Worm (Caenorhabditis elegans) whole organism, young adult: ENCODE measurements around the gene srx-111.

Source experiments
- B0261.1 ChIP-seq: sonication (generic microtip); optimal IDR thresholded peaks from 2 replicates; lab custom pipeline; 2016; ENCODE audit warnings: mild to moderate bottlenecking, missing genetic modification characterization, moderate library complexity, missing compliant biosample characterization
- D2030.7 ChIP-seq: fragments of 200-800 bp; sonication (Bioruptor generic); IDR thresholded peaks from 2 replicates; pipeline ENCODE4 v1.3.6; 2022; ENCODE audit warnings: missing genetic modification reagents, missing genetic modification characterization, missing compliant biosample characterization
- F33H1.4 ChIP-seq: fragments of 200-800 bp; sonication (Bioruptor generic); IDR thresholded peaks from 2 replicates; pipeline ENCODE4 v1.3.6; 2022; ENCODE audit warnings: missing genetic modification reagents, missing genetic modification characterization, missing compliant biosample characterization
- F37B4.10 ChIP-seq: fragments of 200-800 bp; sonication (Bioruptor generic); IDR thresholded peaks from 2 replicates; pipeline ENCODE4 v1.3.6; 2022; ENCODE audit warnings: missing genetic modification characterization, missing compliant biosample characterization
- F52B5.7 ChIP-seq: sonication (generic microtip); optimal IDR thresholded peaks from 2 replicates; lab custom pipeline; 2016; ENCODE audit warnings: mild to moderate bottlenecking, missing genetic modification characterization, missing compliant biosample characterization
- F55B11.4 ChIP-seq: sonication (generic microtip); optimal IDR thresholded peaks from 2 replicates; lab custom pipeline; 2016; ENCODE audit warnings: missing compliant biosample characterization, missing genetic modification characterization, borderline replicate concordance; ENCODE audit not compliant: insufficient read depth
- F57C9.4 ChIP-seq: sonication (generic microtip); optimal IDR thresholded peaks from 2 replicates; lab custom pipeline; 2017; ENCODE audit warnings: mild to moderate bottlenecking, missing genetic modification characterization, missing compliant biosample characterization
- K12H6.12 ChIP-seq: fragments of 200-800 bp; sonication (Bioruptor generic); optimal IDR thresholded peaks from 2 replicates; lab custom pipeline; 2018; ENCODE audit warnings: mild to moderate bottlenecking, missing genetic modification characterization, missing compliant biosample characterization
- T26A5.8 ChIP-seq: sonication (generic microtip); optimal IDR thresholded peaks from 2 replicates; lab custom pipeline; 2016; ENCODE audit warnings: missing genetic modification characterization, missing compliant biosample characterization
- Y53G8AR.9 ChIP-seq: fragments of 200-800 bp; sonication (Bioruptor generic); conservative IDR thresholded peaks from 2 replicates; pipeline ENCODE4 v1.3.6; 2022; ENCODE audit warnings: missing genetic modification reagents, missing genetic modification characterization, missing compliant biosample characterization
- Y56A3A.18 ChIP-seq: fragments of 200-800 bp; sonication (Bioruptor generic); IDR thresholded peaks from 2 replicates; pipeline ENCODE4 v1.3.6; 2022; ENCODE audit warnings: missing genetic modification reagents, missing genetic modification characterization, missing compliant biosample characterization
- Y79H2A.3 ChIP-seq: fragments of 200-800 bp; sonication (Bioruptor generic); conservative IDR thresholded peaks from 2 replicates; pipeline ENCODE4 v1.3.6; 2022; ENCODE audit warnings: missing genetic modification reagents, missing genetic modification characterization, missing compliant biosample characterization
- Y95B8A.8 ChIP-seq: fragments of 200-800 bp; sonication (Bioruptor generic); IDR thresholded peaks from 2 replicates; pipeline ENCODE4 v1.3.6; 2022; ENCODE audit warnings: missing genetic modification reagents, missing genetic modification characterization, missing compliant biosample characterization
- ZK185.1 ChIP-seq: sonication (generic microtip); optimal IDR thresholded peaks from 2 replicates; lab custom pipeline; 2016; ENCODE audit warnings: mild to moderate bottlenecking, missing genetic modification characterization, missing compliant biosample characterization; ENCODE audit not compliant: poor library complexity, severe bottlenecking
- aptf-3 ChIP-seq: fragments of 200-800 bp; sonication (Bioruptor generic); IDR thresholded peaks from 2 replicates; pipeline ENCODE4 v1.3.6; 2022; ENCODE audit warnings: missing genetic modification characterization, missing compliant biosample characterization
- attf-5 ChIP-seq: fragments of 200-800 bp; sonication (Bioruptor generic); optimal IDR thresholded peaks from 2 replicates; lab custom pipeline; 2018; ENCODE audit warnings: mild to moderate bottlenecking, missing genetic modification characterization, missing compliant biosample characterization
- cebp-1 ChIP-seq, 2 experiments: fragments of 200-800 bp in 1 of 2; sonication (Bioruptor generic) in 1 of 2; sonication (generic microtip) in 1 of 2; IDR thresholded peaks in 1 of 2; optimal IDR thresholded peaks in 1 of 2; 2 replicates each; pipeline versions ENCODE4 v1.3.6 to Lab custom; 2017 to 2022; ENCODE audit warnings: missing compliant biosample characterization in 2 of 2, missing genetic modification characterization in 2 of 2, mild to moderate bottlenecking in 1 of 2, missing genetic modification reagents in 1 of 2, moderate library complexity in 1 of 2
- cebp-2 ChIP-seq: fragments of 200-800 bp; sonication (Bioruptor generic); IDR thresholded peaks from 2 replicates; pipeline ENCODE4 v1.3.6; 2022; ENCODE audit warnings: missing genetic modification characterization, missing compliant biosample characterization
- ceh-100 ChIP-seq: fragments of 200-800 bp; sonication (Bioruptor generic); IDR thresholded peaks from 2 replicates; pipeline ENCODE4 v1.3.6; 2022; ENCODE audit warnings: missing genetic modification reagents, missing genetic modification characterization, missing compliant biosample characterization
- ceh-27 ChIP-seq: fragments of 200-800 bp; sonication (Bioruptor generic); optimal IDR thresholded peaks from 2 replicates; lab custom pipeline; 2018; ENCODE audit warnings: mild to moderate bottlenecking, missing genetic modification characterization, moderate library complexity, missing compliant biosample characterization
- ceh-58 ChIP-seq: fragments of 200-800 bp; sonication (Bioruptor generic); IDR thresholded peaks from 2 replicates; pipeline ENCODE4 v1.3.6; 2022; ENCODE audit warnings: missing genetic modification characterization, missing compliant biosample characterization
- die-1 ChIP-seq: sonication (generic microtip); optimal IDR thresholded peaks from 2 replicates; lab custom pipeline; 2016; ENCODE audit warnings: missing genotype, mild to moderate bottlenecking, missing genetic modification characterization, missing compliant biosample characterization
- dpff-1 ChIP-seq: sonication (generic microtip); optimal IDR thresholded peaks from 2 replicates; lab custom pipeline; 2017; ENCODE audit warnings: mild to moderate bottlenecking, missing genetic modification characterization, missing compliant biosample characterization
- dpl-1 ChIP-seq: fragments of 150-350 bp; optimal IDR thresholded peaks from 2 replicates; lab custom pipeline; 2014; ENCODE audit warnings: missing biosample characterization, missing genetic modification reagents, missing genetic modification characterization
- egl-18 ChIP-seq: fragments of 200-800 bp; sonication (Bioruptor generic); IDR thresholded peaks from 2 replicates; pipeline ENCODE4 v1.3.6; 2022; ENCODE audit warnings: missing genetic modification reagents, missing genetic modification characterization, missing compliant biosample characterization
- egrh-3 ChIP-seq: fragments of 200-800 bp; sonication (Bioruptor generic); IDR thresholded peaks from 2 replicates; pipeline ENCODE4 v1.3.6; 2022; ENCODE audit warnings: missing genetic modification reagents, missing genetic modification characterization, missing compliant biosample characterization
- him-1 ChIP-seq: sonication (generic microtip); optimal IDR thresholded peaks from 2 replicates; lab custom pipeline; 2016; ENCODE audit warnings: missing genotype, missing genetic modification reagents, missing genetic modification characterization, missing compliant biosample characterization
- hlh-12 ChIP-seq: sonication (generic microtip); optimal IDR thresholded peaks from 2 replicates; lab custom pipeline; 2016; ENCODE audit warnings: missing genetic modification characterization, missing compliant biosample characterization
- lin-26 ChIP-seq: fragments of 200-800 bp; sonication (Bioruptor generic); IDR thresholded peaks from 2 replicates; pipeline ENCODE4 v1.3.6; 2022; ENCODE audit warnings: missing genetic modification reagents, missing genetic modification characterization, missing compliant biosample characterization
- lin-54 ChIP-seq: fragments of 200-800 bp; sonication (Bioruptor generic); optimal IDR thresholded peaks from 2 replicates; lab custom pipeline; 2018; ENCODE audit warnings: mild to moderate bottlenecking, missing genetic modification characterization, missing compliant biosample characterization
- lir-1 ChIP-seq: fragments of 200-800 bp; sonication (Bioruptor generic); conservative IDR thresholded peaks from 2 replicates; pipeline ENCODE4 v1.3.6; 2022; ENCODE audit warnings: missing genetic modification reagents, missing genetic modification characterization, missing compliant biosample characterization
- lsl-1 ChIP-seq: fragments of 200-800 bp; sonication (Bioruptor generic); optimal IDR thresholded peaks from 2 replicates; lab custom pipeline; 2018; ENCODE audit warnings: mild to moderate bottlenecking, missing genetic modification characterization, moderate library complexity, missing compliant biosample characterization
- madf-10 ChIP-seq: sonication (generic microtip); optimal IDR thresholded peaks from 2 replicates; lab custom pipeline; 2016; ENCODE audit warnings: mild to moderate bottlenecking, missing genetic modification characterization, missing compliant biosample characterization
- madf-8 ChIP-seq: fragments of 200-800 bp; sonication (Bioruptor generic); conservative IDR thresholded peaks from 2 replicates; pipeline ENCODE4 v1.3.6; 2022; ENCODE audit warnings: missing genetic modification reagents, missing genetic modification characterization, missing compliant biosample characterization
- nfya-2 ChIP-seq: fragments of 200-800 bp; sonication (Bioruptor generic); IDR thresholded peaks from 2 replicates; pipeline ENCODE4 v1.3.6; 2022; ENCODE audit warnings: missing genetic modification reagents, missing genetic modification characterization, missing compliant biosample characterization
- nfyb-1 ChIP-seq: fragments of 200-800 bp; sonication (Bioruptor generic); IDR thresholded peaks from 2 replicates; pipeline ENCODE4 v1.3.6; 2022; ENCODE audit warnings: missing genetic modification reagents, missing genetic modification characterization, missing compliant biosample characterization
- nhr-27 ChIP-seq: fragments of 200-800 bp; sonication (Bioruptor generic); optimal IDR thresholded peaks from 2 replicates; lab custom pipeline; 2018; ENCODE audit warnings: mild to moderate bottlenecking, missing genetic modification characterization, moderate library complexity, missing compliant biosample characterization
- nhr-90 ChIP-seq: sonication (generic microtip); optimal IDR thresholded peaks from 2 replicates; lab custom pipeline; 2016; ENCODE audit warnings: missing genotype, mild to moderate bottlenecking, missing genetic modification characterization, missing compliant biosample characterization
- rec-8 ChIP-seq, 2 experiments: sonication (generic microtip); optimal IDR thresholded peaks; 2 replicates each; lab custom pipeline; 2016; ENCODE audit warnings: mild to moderate bottlenecking in 2 of 2, missing genetic modification characterization in 2 of 2, missing genetic modification reagents in 2 of 2, missing genotype in 2 of 2, missing biosample characterization in 1 of 2, missing compliant biosample characterization in 1 of 2, moderate library complexity in 1 of 2
- sea-2 ChIP-seq: fragments of 200-800 bp; sonication (Bioruptor generic); IDR thresholded peaks from 2 replicates; pipeline ENCODE4 v1.3.6; 2022; ENCODE audit warnings: missing genetic modification characterization, missing compliant biosample characterization
- snpc-1.1 ChIP-seq: sonication (generic microtip); optimal IDR thresholded peaks from 2 replicates; lab custom pipeline; 2017; ENCODE audit warnings: missing genetic modification characterization, mild to moderate bottlenecking, missing compliant biosample characterization, antibody characterized with exemption, moderate library complexity, missing genotype, missing genetic modification reagents; ENCODE audit not compliant: insufficient read depth
- somi-1 ChIP-seq: fragments of 200-800 bp; sonication (Bioruptor generic); optimal IDR thresholded peaks from 2 replicates; lab custom pipeline; 2018; ENCODE audit warnings: mild to moderate bottlenecking, missing genetic modification characterization, missing compliant biosample characterization
- unc-130 ChIP-seq: sonication (generic microtip); optimal IDR thresholded peaks from 2 replicates; lab custom pipeline; 2016; ENCODE audit warnings: missing genetic modification reagents, missing genetic modification characterization, missing compliant biosample characterization
- xnd-1 ChIP-seq: sonication (generic microtip); optimal IDR thresholded peaks from 2 replicates; lab custom pipeline; 2016; ENCODE audit warnings: missing genotype, missing genetic modification reagents, missing genetic modification characterization, missing compliant biosample characterization
- zim-3 ChIP-seq: sonication (generic microtip); optimal IDR thresholded peaks from 2 replicates; lab custom pipeline; 2017; ENCODE audit warnings: mild to moderate bottlenecking, missing genetic modification characterization, moderate library complexity, missing compliant biosample characterization
- ztf-22 ChIP-seq: fragments of 200-800 bp; sonication (Bioruptor generic); optimal IDR thresholded peaks from 2 replicates; lab custom pipeline; 2018; ENCODE audit warnings: mild to moderate bottlenecking, missing genetic modification characterization, moderate library complexity, missing compliant biosample characterization
- ztf-25 ChIP-seq: fragments of 200-800 bp; sonication (Bioruptor generic); IDR thresholded peaks from 2 replicates; pipeline ENCODE4 v1.3.6; 2022; ENCODE audit warnings: missing genetic modification reagents, missing genetic modification characterization, missing compliant biosample characterization
- ztf-26 ChIP-seq: sonication (generic microtip); optimal IDR thresholded peaks from 2 replicates; lab custom pipeline; 2017; ENCODE audit warnings: missing genetic modification characterization, missing compliant biosample characterization
- ztf-3 ChIP-seq: fragments of 200-800 bp; sonication (Bioruptor generic); optimal IDR thresholded peaks from 2 replicates; lab custom pipeline; 2018; ENCODE audit warnings: mild to moderate bottlenecking, missing genetic modification characterization, missing compliant biosample characterization

srx-111 gene

ce11 chrII:3808104-3808503, 50.5 kb downstream of the srx-111 start, which contains the start of gene F54D10.5:
Gene F54D10.5 (minus strand): TSS chrII:3808177.
- TF ChIP-seq madf-10 (tag; lab: Kevin White, UChicago) = no peak
- TF ChIP-seq cebp-1 (GFP tag; IDR thresholded peaks at IDR 0.05; lab: Robert Waterston, UW) = no peak
- TF ChIP-seq cebp-1 (tag; optimal IDR thresholded peaks at IDR 0.05; lab: Kevin White, UChicago) = peak; percentile 53
- TF ChIP-seq cebp-2 (GFP tag; lab: Robert Waterston, UW) = no peak
- no peak for TF ChIP-seq B0261.1 (tag; lab: Kevin White, UChicago)
- TF ChIP-seq aptf-3 = no peak
- TF ChIP-seq sea-2 = no peak
- no peak for TF ChIP-seq ztf-22
- peak; percentile 22; the same call in 1 of the 2 replicates for TF ChIP-seq F33H1.4
- peak; percentile 71 for TF ChIP-seq dpl-1 (GFP tag; lab: Kevin White, UChicago)
- peak; percentile 68 for TF ChIP-seq lin-54 (GFP tag; lab: Kevin White, UChicago)
- no peak for TF ChIP-seq xnd-1 (tag; lab: Kevin White, UChicago)
- no peak for TF ChIP-seq Y56A3A.18 (GFP tag; lab: Robert Waterston, UW)
- no peak for TF ChIP-seq ceh-58 (GFP tag; lab: Robert Waterston, UW)
- TF ChIP-seq ztf-3 (GFP tag; lab: Kevin White, UChicago) = no peak
- no peak for TF ChIP-seq nhr-90 (tag; lab: Kevin White, UChicago)
- TF ChIP-seq egrh-3 (GFP tag; lab: Robert Waterston, UW) = no peak
- TF ChIP-seq ZK185.1 (tag; lab: Kevin White, UChicago) = no peak
- TF ChIP-seq K12H6.12 (tag; lab: Kevin White, UChicago) = no peak
- TF ChIP-seq nfya-2 = no peak
- peak; percentile 26; the same call in 1 of the 2 replicates for TF ChIP-seq ceh-100 (GFP tag; lab: Robert Waterston, UW)
- no peak for TF ChIP-seq zim-3 (tag; lab: Kevin White, UChicago)
- no peak for TF ChIP-seq Y79H2A.3
- no peak for TF ChIP-seq rec-8 (tag; optimal IDR thresholded peaks at IDR 0.05; lab: Kevin White, UChicago)
- TF ChIP-seq him-1 (tag; lab: Kevin White, UChicago) = no peak
- TF ChIP-seq ceh-27 (GFP tag; lab: Kevin White, UChicago) = no peak
- TF ChIP-seq egl-18 (GFP tag; lab: Robert Waterston, UW) = no peak
- no peak for TF ChIP-seq Y95B8A.8
- TF ChIP-seq D2030.7 (GFP tag; lab: Robert Waterston, UW) = 0 out of 2 replicates have a peak, but pooled peaks have one; percentile 33
- TF ChIP-seq attf-5 (GFP tag; lab: Kevin White, UChicago) = peak; percentile 25
- no peak for TF ChIP-seq ztf-26 (tag; lab: Kevin White, UChicago)
- no peak for TF ChIP-seq nhr-27 (tag; lab: Kevin White, UChicago)
- TF ChIP-seq madf-8 (GFP tag; lab: Robert Waterston, UW) = no peak
- no peak for TF ChIP-seq lsl-1 (GFP tag; lab: Kevin White, UChicago)
- TF ChIP-seq lir-1 (GFP tag; lab: Robert Waterston, UW) = no peak
- 0 out of 2 replicates have a peak, but pooled peaks have one; percentile 14 for TF ChIP-seq Y53G8AR.9
- no peak for TF ChIP-seq somi-1 (GFP tag; lab: Kevin White, UChicago)
- no peak for TF ChIP-seq dpff-1 (tag; lab: Kevin White, UChicago)
- TF ChIP-seq hlh-12 (tag; lab: Kevin White, UChicago) = no peak
- no peak for TF ChIP-seq F37B4.10 (GFP tag; lab: Robert Waterston, UW)
- no peak for TF ChIP-seq unc-130 (GFP tag; lab: Kevin White, UChicago)
- TF ChIP-seq lin-26 = no peak
- TF ChIP-seq die-1 (tag; lab: Kevin White, UChicago) = no peak
- no peak for TF ChIP-seq T26A5.8 (tag; lab: Kevin White, UChicago)
- TF ChIP-seq nfyb-1 = no peak
- peak; percentile 33 for TF ChIP-seq snpc-1.1 (tag; lab: Kevin White, UChicago)
- TF ChIP-seq F52B5.7 (tag; lab: Kevin White, UChicago) = no peak
- TF ChIP-seq F55B11.4 (tag; lab: Kevin White, UChicago) = no peak
- no peak for TF ChIP-seq ztf-25 (GFP tag; lab: Robert Waterston, UW)
- TF ChIP-seq F57C9.4 (tag; lab: Kevin White, UChicago) = no peak
